Fruit fly (Drosophila melanogaster): ENCODE results near the gene Sirt2.

Sirt2 gene

DNA sequence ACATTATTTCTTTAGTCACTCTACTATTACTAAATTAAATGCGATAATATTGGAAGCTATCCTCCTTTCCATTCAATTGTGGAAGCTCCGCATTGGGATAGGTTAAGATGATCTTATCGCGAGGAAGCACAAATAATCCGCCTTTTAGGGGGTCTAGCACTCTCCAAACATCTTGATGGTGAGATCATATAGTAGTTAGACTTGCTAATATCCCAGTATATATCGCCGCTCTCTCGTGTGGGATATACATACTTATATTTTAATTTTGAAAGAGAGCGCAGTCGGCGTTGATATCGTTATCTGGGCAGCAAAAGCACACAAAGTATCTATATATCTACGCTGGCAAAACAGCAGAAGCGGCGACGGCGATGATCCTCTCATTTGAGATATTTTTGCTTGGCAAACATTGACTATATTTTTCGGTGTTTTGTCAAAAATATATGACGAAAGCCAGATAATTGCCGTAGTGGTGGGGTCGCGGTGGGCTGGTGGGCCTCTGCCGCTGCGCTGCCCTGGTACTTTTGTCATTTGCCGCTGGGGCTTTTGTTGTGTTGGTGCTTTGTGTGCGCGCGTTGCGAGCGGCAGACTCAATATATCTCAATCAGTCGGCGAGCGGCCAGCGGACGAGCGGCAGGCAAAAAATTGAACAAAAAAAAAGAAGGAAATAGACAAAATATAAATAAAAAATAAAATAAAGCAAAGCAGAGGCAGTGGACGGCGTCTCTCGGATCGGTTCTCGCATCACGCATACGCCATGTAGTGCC is 10.7 kb upstream of the Sirt2 start (continued):
- no peak for TF ChIP-seq Eip74EF (GFP tag; optimal IDR thresholded peaks at IDR 0.05)

DNA sequence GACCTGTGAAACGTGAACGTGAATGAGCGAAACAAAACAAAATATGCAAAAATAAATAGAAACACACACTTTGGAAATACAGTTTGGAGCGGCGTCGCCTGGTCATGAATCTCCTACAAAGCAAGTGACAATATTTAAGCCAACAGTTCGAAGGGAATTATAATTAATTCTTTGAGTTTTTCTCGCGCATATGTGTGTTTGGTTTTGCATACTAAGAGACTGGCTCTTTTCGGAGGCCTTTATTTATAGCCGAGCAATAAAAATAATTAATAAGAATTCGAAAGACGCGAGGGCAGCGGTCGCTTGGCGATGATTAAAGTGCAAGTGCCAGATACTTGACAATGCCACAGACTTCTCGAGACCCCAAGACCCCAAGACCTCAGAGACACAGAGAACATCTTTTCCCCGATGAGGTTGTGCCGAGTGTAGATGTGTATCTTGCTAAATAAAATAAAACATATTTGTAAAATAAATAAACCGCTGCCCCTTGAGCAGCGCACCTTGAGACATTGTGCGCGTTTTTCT is 10.0 kb upstream of the Sirt2 start:
- TF ChIP-seq ro (GFP tag; IDR thresholded peaks at IDR 0.05) = no peak
- no peak for TF ChIP-seq sens-2 (GFP tag; IDR thresholded peaks at IDR 0.05)
- no peak for TF ChIP-seq CG3407 (GFP tag; optimal IDR thresholded peaks at IDR 0.05)
- TF ChIP-seq CG15269 (tag; optimal IDR thresholded peaks at IDR 0.05) = peak; percentile 16
- TF ChIP-seq Med (GFP tag) = peak; percentile 77
- TF ChIP-seq bcd (GFP tag; optimal IDR thresholded peaks at IDR 0.05) = no peak
- TF ChIP-seq CG32532 (GFP tag; IDR thresholded peaks at IDR 0.05) = 0 out of 2 replicates have a peak, but pooled peaks have one; percentile 7
- TF ChIP-seq Six4 (GFP tag; optimal IDR thresholded peaks at IDR 0.05) = no peak
- TF ChIP-seq CG2120 (GFP tag; optimal IDR thresholded peaks at IDR 0.05) = peak; percentile 6
- no peak for TF ChIP-seq sqz (GFP tag; optimal IDR thresholded peaks at IDR 0.05)
- TF ChIP-seq CG10274 (GFP tag; optimal IDR thresholded peaks at IDR 0.05) = peak; percentile 94
- TF ChIP-seq Blimp-1 (GFP tag; optimal IDR thresholded peaks at IDR 0.05) = no peak
- no peak for TF ChIP-seq CkIIα-i1 (GFP tag; IDR thresholded peaks at IDR 0.05)
- TF ChIP-seq ftz-f1 (GFP tag; optimal IDR thresholded peaks at IDR 0.05) = no peak
- TF ChIP-seq CG18599 (GFP tag; optimal IDR thresholded peaks at IDR 0.05) = peak; percentile 3

DNA sequence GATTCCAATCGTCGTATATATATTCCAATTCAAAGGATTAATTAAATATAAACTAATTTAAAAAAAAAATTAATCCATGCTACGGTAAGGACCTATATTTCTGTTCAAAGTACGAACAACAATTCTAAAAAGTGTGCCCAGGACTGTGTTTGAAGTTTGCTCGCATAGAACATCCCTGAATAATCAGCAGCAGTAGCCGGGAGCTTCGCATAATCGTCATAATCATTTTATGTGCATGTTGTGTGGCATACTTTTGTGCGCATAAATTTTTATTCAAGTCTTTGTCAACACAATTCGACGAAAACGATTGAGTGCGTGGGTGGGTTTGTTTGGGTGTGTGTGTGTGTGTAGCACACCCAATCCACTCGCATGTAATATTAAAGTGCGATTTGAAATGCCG is 4.4 kb downstream of the Sirt2 start:
- TF ChIP-seq stwl (tag; optimal IDR thresholded peaks at IDR 0.05) (peak; percentile 96), CG2116 (GFP tag; optimal IDR thresholded peaks at IDR 0.05) (peak; percentile 3), CG8944 (GFP tag; optimal IDR thresholded peaks at IDR 0.05) (no peak), lmd (GFP tag; IDR thresholded peaks at IDR 0.05) (no peak), Oli (tag; optimal IDR thresholded peaks at IDR 0.05) (peak; percentile 0), abd-A (tag; optimal IDR thresholded peaks at IDR 0.05) (peak; percentile 47), Six4 (GFP tag; optimal IDR thresholded peaks at IDR 0.05) (no peak), Pdp1 (GFP tag; optimal IDR thresholded peaks at IDR 0.05) (peak in 1 of 2 experiments; percentile 40), CG13424 (tag; optimal IDR thresholded peaks at IDR 0.05) (no peak), CG11504 (tag; optimal IDR thresholded peaks at IDR 0.05) (peak; percentile 21), Meics (GFP tag; optimal IDR thresholded peaks at IDR 0.05) (peak; percentile 4), lab (GFP tag; optimal IDR thresholded peaks at IDR 0.05) (peak; percentile 7), cg (GFP tag; optimal IDR thresholded peaks at IDR 0.05) (peak; percentile 40), run (tag; optimal IDR thresholded peaks at IDR 0.05) (no peak), Lim3 (GFP tag; IDR thresholded peaks at IDR 0.05) (no peak), phol (tag; optimal IDR thresholded peaks at IDR 0.05) (no peak), sr (GFP tag; IDR thresholded peaks at IDR 0.05) (0 out of 3 replicates have a peak, but pooled peaks have one; percentile 34), CG17361 (GFP tag; IDR thresholded peaks at IDR 0.05) (no peak)

DNA sequence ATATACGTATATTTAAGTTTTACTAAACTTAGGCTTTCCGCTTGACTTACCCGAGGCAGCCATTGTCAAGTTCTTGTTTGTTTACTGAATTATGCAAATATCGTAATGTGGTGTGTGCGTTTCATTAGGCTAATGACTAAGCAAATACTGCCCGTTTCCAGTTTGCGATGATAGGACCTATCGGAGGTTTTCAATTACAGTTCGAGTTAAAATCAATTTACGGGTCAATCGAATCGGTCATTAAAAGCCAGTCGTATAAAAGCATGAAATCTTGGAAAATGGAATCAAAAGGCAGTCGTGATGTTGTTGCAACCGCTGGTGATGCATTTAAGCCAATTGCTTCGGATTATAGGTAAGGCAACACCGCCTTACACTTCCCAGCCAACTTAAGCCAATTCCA is 10.4 kb downstream of the Sirt2 start, which contains the start of gene Ir92a:
Ir92a (plus strand) TSS at position 301 of the 400 bp plus-strand sequence.
- TF ChIP-seq CG12744 (GFP tag; optimal IDR thresholded peaks at IDR 0.05) (no peak), rib (GFP tag; IDR thresholded peaks at IDR 0.05) (no peak)
